Fruit fly (Drosophila melanogaster) whole organism, embryonic: ENCODE results near the gene NELF-B.

Source experiments
- Abd-B ChIP-seq: fragments of 200-800 bp; sonication (Bioruptor generic); optimal IDR thresholded peaks from 2 replicates; lab custom pipeline; 2018; ENCODE audit warnings: missing biosample characterization, mild to moderate bottlenecking, missing genetic modification characterization, moderate library complexity
- Atf-2 ChIP-seq: fragments of 200-800 bp; sonication (Bioruptor generic); optimal IDR thresholded peaks from 2 replicates; lab custom pipeline; 2016; ENCODE audit warnings: missing biosample characterization, missing genetic modification characterization
- Atf6 ChIP-seq: fragments of 200-800 bp; sonication (Bioruptor generic); IDR thresholded peaks from 2 replicates; pipeline ENCODE4 v1.3.6; 2022; ENCODE audit warnings: missing biosample characterization, missing genetic modification characterization
- CG10366 ChIP-seq: fragments of 200-800 bp; sonication (Bioruptor generic); IDR thresholded peaks from 2 replicates; pipeline ENCODE4 v1.3.6; 2022; ENCODE audit warnings: missing biosample characterization, missing genetic modification characterization
- CG10543 ChIP-seq: fragments of 200-800 bp; sonication (Bioruptor generic); optimal IDR thresholded peaks from 3 replicates; lab custom pipeline; 2017; ENCODE audit warnings: missing biosample characterization, mild to moderate bottlenecking, missing genetic modification characterization, moderate library complexity
- CG11093 ChIP-seq: fragments of 200-800 bp; sonication (Bioruptor generic); IDR thresholded peaks from 3 replicates; pipeline ENCODE4 v1.3.6; 2022; ENCODE audit warnings: missing biosample characterization, missing genetic modification characterization
- CG11247 ChIP-seq: fragments of 200-800 bp; sonication (Bioruptor generic); IDR thresholded peaks from 2 replicates; pipeline ENCODE4 v1.3.6; 2022; ENCODE audit warnings: missing biosample characterization, missing genetic modification characterization
- CG12299 ChIP-seq: fragments of 200-800 bp; sonication (Bioruptor generic); optimal IDR thresholded peaks from 2 replicates; lab custom pipeline; 2018; ENCODE audit warnings: missing biosample characterization, mild to moderate bottlenecking, missing genetic modification characterization
- CG13424 ChIP-seq: fragments of 200-800 bp; sonication (Bioruptor generic); optimal IDR thresholded peaks from 2 replicates; lab custom pipeline; 2019; ENCODE audit warnings: missing biosample characterization, mild to moderate bottlenecking, missing genetic modification characterization, moderate library complexity
- CG13624 ChIP-seq: fragments of 200-800 bp; sonication (Bioruptor generic); optimal IDR thresholded peaks from 2 replicates; lab custom pipeline; 2016; ENCODE audit warnings: missing biosample characterization, missing genetic modification characterization
- CG13775 ChIP-seq: fragments of 200-800 bp; sonication (Bioruptor generic); optimal IDR thresholded peaks from 3 replicates; lab custom pipeline; 2017; ENCODE audit warnings: missing biosample characterization, mild to moderate bottlenecking, missing genetic modification characterization
- CG14014 ChIP-seq: fragments of 200-800 bp; sonication (Bioruptor generic); IDR thresholded peaks from 2 replicates; pipeline ENCODE4 v1.3.6; 2022; ENCODE audit warnings: missing biosample characterization, missing genetic modification characterization
- CG14667 ChIP-seq: fragments of 200-800 bp; sonication (Bioruptor generic); IDR thresholded peaks from 2 replicates; pipeline ENCODE4 v1.3.6; 2022; ENCODE audit warnings: missing biosample characterization, missing genetic modification characterization
- CG16863 ChIP-seq: fragments of 200-800 bp; sonication (Bioruptor generic); optimal IDR thresholded peaks from 3 replicates; lab custom pipeline; 2016; ENCODE audit warnings: missing biosample characterization, missing genetic modification characterization
- CG17361 ChIP-seq: fragments of 200-800 bp; sonication (Bioruptor generic); IDR thresholded peaks from 3 replicates; pipeline ENCODE4 v1.3.6; 2022; ENCODE audit warnings: missing biosample characterization, missing genetic modification characterization
- CG18011 ChIP-seq: fragments of 200-800 bp; sonication (Bioruptor generic); optimal IDR thresholded peaks from 2 replicates; lab custom pipeline; 2017; ENCODE audit warnings: missing biosample characterization, missing genetic modification characterization, mild to moderate bottlenecking, moderate library complexity, missing genotype
- CG18476 ChIP-seq: fragments of 200-800 bp; sonication (Bioruptor generic); optimal IDR thresholded peaks from 2 replicates; lab custom pipeline; 2016; ENCODE audit warnings: missing biosample characterization, mild to moderate bottlenecking, missing genetic modification characterization
- CG18599 ChIP-seq: fragments of 200-800 bp; sonication (Bioruptor generic); optimal IDR thresholded peaks from 3 replicates; lab custom pipeline; 2017; ENCODE audit warnings: missing biosample characterization, missing genetic modification characterization, mild to moderate bottlenecking, moderate library complexity, missing genetic modification reagents
- CG30431 ChIP-seq: fragments of 200-800 bp; sonication (Bioruptor generic); optimal IDR thresholded peaks from 2 replicates; lab custom pipeline; 2017; ENCODE audit warnings: missing biosample characterization, missing genetic modification characterization
- CG33557 ChIP-seq: fragments of 200-800 bp; sonication (Bioruptor generic); optimal IDR thresholded peaks from 2 replicates; lab custom pipeline; 2019; ENCODE audit warnings: missing biosample characterization, mild to moderate bottlenecking, missing genetic modification characterization, moderate library complexity
- CG4404 ChIP-seq: fragments of 200-800 bp; sonication (Bioruptor generic); IDR thresholded peaks from 2 replicates; pipeline ENCODE4 v1.3.6; 2022; ENCODE audit warnings: missing biosample characterization, missing genetic modification characterization
- CG7786 ChIP-seq: fragments of 200-800 bp; sonication (Bioruptor generic); optimal IDR thresholded peaks from 2 replicates; lab custom pipeline; 2016; ENCODE audit warnings: missing biosample characterization, missing genetic modification characterization
- CG9797 ChIP-seq: fragments of 200-800 bp; sonication (Bioruptor generic); optimal IDR thresholded peaks from 3 replicates; lab custom pipeline; 2018; ENCODE audit warnings: missing biosample characterization, mild to moderate bottlenecking, missing genetic modification characterization
- CkIIα-i1 ChIP-seq: fragments of 200-800 bp; sonication (Bioruptor generic); IDR thresholded peaks from 2 replicates; pipeline ENCODE4 v1.3.6; 2022; ENCODE audit warnings: missing biosample characterization, missing genetic modification characterization
- Dek ChIP-seq: fragments of 200-800 bp; sonication (Bioruptor generic); optimal IDR thresholded peaks from 3 replicates; lab custom pipeline; 2019; ENCODE audit warnings: missing biosample characterization, mild to moderate bottlenecking, missing genetic modification characterization, moderate library complexity
- Dip2 ChIP-seq: fragments of 200-800 bp; sonication (Bioruptor generic); IDR thresholded peaks from 2 replicates; pipeline ENCODE4 v1.3.6; 2022; ENCODE audit warnings: missing biosample characterization, missing genetic modification characterization
- Gsc ChIP-seq: fragments of 200-800 bp; sonication (Bioruptor generic); IDR thresholded peaks from 2 replicates; pipeline ENCODE4 v1.3.6; 2022; ENCODE audit warnings: missing biosample characterization, missing genetic modification characterization
- NC2β ChIP-seq: fragments of 200-800 bp; sonication (Bioruptor generic); optimal IDR thresholded peaks from 2 replicates; lab custom pipeline; 2016; ENCODE audit warnings: missing biosample characterization, missing genetic modification characterization
- Nf-YB ChIP-seq: fragments of 200-800 bp; sonication (Bioruptor generic); optimal IDR thresholded peaks from 3 replicates; lab custom pipeline; 2019; ENCODE audit warnings: missing biosample characterization, mild to moderate bottlenecking, missing genetic modification characterization, moderate library complexity
- NfI ChIP-seq: fragments of 200-800 bp; sonication (Bioruptor generic); optimal IDR thresholded peaks from 3 replicates; lab custom pipeline; 2018; ENCODE audit warnings: missing biosample characterization, mild to moderate bottlenecking, missing genetic modification characterization, moderate library complexity
- Opbp ChIP-seq: fragments of 200-800 bp; sonication (Bioruptor generic); IDR thresholded peaks from 3 replicates; pipeline ENCODE4 v1.3.6; 2022; ENCODE audit warnings: missing biosample characterization, missing genetic modification characterization; ENCODE audit not compliant: partially characterized antibody
- Scr ChIP-seq: fragments of 200-800 bp; sonication (Bioruptor generic); IDR thresholded peaks from 2 replicates; pipeline ENCODE4 v1.3.6; 2022; ENCODE audit warnings: missing biosample characterization, missing genetic modification characterization; ENCODE audit not compliant: partially characterized antibody
- Sin3A ChIP-seq: fragments of >200 bp; optimal IDR thresholded peaks from 2 replicates; lab custom pipeline; 2018
- Six4 ChIP-seq: fragments of 200-800 bp; sonication (Bioruptor generic); optimal IDR thresholded peaks from 2 replicates; lab custom pipeline; 2016; ENCODE audit warnings: missing biosample characterization, missing genetic modification characterization
- Sry-δ ChIP-seq: fragments of 200-800 bp; sonication (Bioruptor generic); optimal IDR thresholded peaks from 2 replicates; lab custom pipeline; 2016; ENCODE audit warnings: missing biosample characterization, missing genetic modification characterization
- ap ChIP-seq: fragments of 200-800 bp; sonication (Bioruptor generic); IDR thresholded peaks from 2 replicates; pipeline ENCODE4 v1.3.6; 2022; ENCODE audit warnings: missing biosample characterization, missing genetic modification characterization
- ara ChIP-seq: fragments of 200-800 bp; sonication (Bioruptor generic); IDR thresholded peaks from 2 replicates; pipeline ENCODE4 v1.3.6; 2022; ENCODE audit warnings: missing biosample characterization, missing genetic modification characterization
- bcd ChIP-seq: fragments of 200-800 bp; sonication (Bioruptor generic); optimal IDR thresholded peaks from 2 replicates; lab custom pipeline; 2017; ENCODE audit warnings: missing biosample characterization, mild to moderate bottlenecking, missing genetic modification characterization
- fd102C ChIP-seq: fragments of 200-800 bp; sonication (Bioruptor generic); optimal IDR thresholded peaks from 2 replicates; lab custom pipeline; 2018; ENCODE audit warnings: missing biosample characterization, mild to moderate bottlenecking, missing genetic modification characterization, moderate library complexity
- gce ChIP-seq: fragments of 200-800 bp; sonication (Bioruptor generic); IDR thresholded peaks from 3 replicates; pipeline ENCODE4 v1.3.6; 2022; ENCODE audit warnings: missing biosample characterization, missing genetic modification characterization
- kni ChIP-seq: fragments of 200-800 bp; sonication (Bioruptor generic); optimal IDR thresholded peaks from 3 replicates; lab custom pipeline; 2017; ENCODE audit warnings: mild to moderate bottlenecking, missing biosample characterization, missing genetic modification reagents, missing genetic modification characterization
- nmo ChIP-seq: fragments of 200-800 bp; sonication (Bioruptor generic); optimal IDR thresholded peaks from 2 replicates; lab custom pipeline; 2018; ENCODE audit warnings: missing biosample characterization, mild to moderate bottlenecking, missing genetic modification characterization, moderate library complexity
- nom ChIP-seq: fragments of 200-800 bp; sonication (Bioruptor generic); optimal IDR thresholded peaks from 2 replicates; lab custom pipeline; 2017; ENCODE audit warnings: missing biosample characterization, missing genetic modification characterization, mild to moderate bottlenecking, moderate library complexity, missing genetic modification reagents
- odd ChIP-seq: fragments of 200-800 bp; sonication (Bioruptor generic); optimal IDR thresholded peaks from 2 replicates; lab custom pipeline; 2017; ENCODE audit warnings: missing biosample characterization, mild to moderate bottlenecking, missing genetic modification characterization
- onecut ChIP-seq: fragments of 200-800 bp; sonication (Bioruptor generic); IDR thresholded peaks from 2 replicates; pipeline ENCODE4 v1.3.6; 2022; ENCODE audit warnings: missing biosample characterization, missing genetic modification characterization
- schlank ChIP-seq: fragments of 200-800 bp; sonication (Bioruptor generic); optimal IDR thresholded peaks from 2 replicates; lab custom pipeline; 2018; ENCODE audit warnings: missing biosample characterization, mild to moderate bottlenecking, missing genetic modification characterization
- trem ChIP-seq: fragments of 200-800 bp; optimal IDR thresholded peaks from 3 replicates; lab custom pipeline; 2019; ENCODE audit warnings: missing biosample characterization, mild to moderate bottlenecking, missing genetic modification characterization, moderate library complexity
- usp ChIP-seq: fragments of >200 bp; optimal IDR thresholded peaks from 2 replicates; lab custom pipeline; 2017; ENCODE audit warnings: missing biosample characterization, missing genetic modification characterization
- wek ChIP-seq: fragments of 200-800 bp; sonication (Bioruptor generic); optimal IDR thresholded peaks from 3 replicates; lab custom pipeline; 2018; ENCODE audit warnings: missing biosample characterization, mild to moderate bottlenecking, missing genetic modification characterization, moderate library complexity

NELF-B gene

dm6 chrX:7706398-7707349, 21.5 kb downstream of the NELF-B start (continued):
- TF ChIP-seq CG11093 (GFP tag; lab: Robert Waterston, UW) (peak; percentile 97), CG9797 (GFP tag; lab: Kevin White, UChicago) (peak; percentile 51), ap (GFP tag; lab: Robert Waterston, UW) (peak; percentile 97), schlank (tag; lab: Kevin White, UChicago) (peak; percentile 94), CG11247 (peak; percentile 98), Atf-2 (peak; percentile 56), CG10543 (GFP tag; lab: Kevin White, UChicago) (peak; percentile 99), nmo (GFP tag; lab: Kevin White, UChicago) (peak; percentile 98), usp (GFP tag; lab: Kevin White, UChicago) (no peak), Six4 (GFP tag; lab: Kevin White, UChicago) (peak; percentile 97), CG14667 (GFP tag; lab: Robert Waterston, UW) (peak; percentile 97), Scr (no peak), CG18599 (peak; percentile 99), odd (GFP tag; lab: Kevin White, UChicago) (peak; percentile 97), CG17361 (GFP tag; lab: Robert Waterston, UW) (peak; percentile 98), Opbp (GFP tag; lab: Robert Waterston, UW) (no peak), CG33557 (GFP tag; lab: Kevin White, UChicago) (peak; percentile 94), ara (peak; percentile 97), CG16863 (GFP tag; lab: Kevin White, UChicago) (peak; percentile 78), Gsc (GFP tag; lab: Robert Waterston, UW) (peak; percentile 94), nom (GFP tag; lab: Kevin White, UChicago) (peak; percentile 98), Sin3A (lab: Kevin White, UChicago) (no peak), Nf-YB (peak; percentile 87), NfI (peak; percentile 98), CG4404 (peak; percentile 96), CG13624 (GFP tag; lab: Kevin White, UChicago) (peak; percentile 48), fd102C (peak; percentile 60), trem (peak; percentile 94), bcd (peak; percentile 97), Dip2 (peak; percentile 67), Abd-B (GFP tag; lab: Kevin White, UChicago) (peak; percentile 97), CG14014 (GFP tag; lab: Robert Waterston, UW) (peak; percentile 99), kni (peak; percentile 97), Sry-δ (no peak), NC2β (GFP tag; lab: Kevin White, UChicago) (peak; percentile 19), CG18011 (GFP tag; lab: Kevin White, UChicago) (peak; percentile 87), CG13424 (tag; lab: Kevin White, UChicago) (peak; percentile 99), CkIIα-i1 (GFP tag; lab: Robert Waterston, UW) (peak; percentile 94), CG13775 (GFP tag; lab: Kevin White, UChicago) (peak; percentile 94), CG12299 (peak; percentile 98), Atf6 (peak; percentile 99), Dek (tag; lab: Kevin White, UChicago) (peak; percentile 99), wek (GFP tag; lab: Kevin White, UChicago) (peak; percentile 88), CG18476 (GFP tag; lab: Kevin White, UChicago) (peak; percentile 95), gce (GFP tag; lab: Robert Waterston, UW) (peak; percentile 98), onecut (GFP tag; lab: Robert Waterston, UW) (peak; percentile 94), CG30431 (GFP tag; lab: Kevin White, UChicago) (peak; percentile 91), CG7786 (peak; percentile 82), CG10366 (GFP tag; lab: Robert Waterston, UW) (peak; percentile 99)
